Worm (Caenorhabditis elegans): ENCODE results near the gene W01B6.8.

Gene W01B6.8

DNA sequence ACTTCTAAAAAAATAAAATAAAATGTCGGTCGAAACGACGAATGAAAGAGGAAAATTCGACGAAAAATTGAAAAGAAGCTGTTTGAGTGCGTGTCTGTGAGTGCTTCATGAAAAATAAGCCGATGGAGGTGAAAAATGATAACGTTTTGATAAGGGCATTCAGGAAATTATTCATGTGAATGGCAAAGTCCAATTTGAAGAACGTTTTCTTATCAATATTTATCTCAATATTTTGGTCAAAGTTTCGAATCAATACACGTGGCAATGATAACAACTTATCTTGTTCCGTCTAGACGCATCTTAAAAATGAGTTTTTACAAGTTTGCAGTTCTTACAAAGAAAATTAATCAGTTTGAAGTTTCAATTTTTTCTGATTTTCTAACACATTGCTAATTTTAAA, 25.0 kb downstream of the W01B6.8 start:
- TF ChIP-seq ztf-29 (GFP tag; IDR thresholded peaks at IDR 0.05), result no peak
- TF ChIP-seq T22C8.4 (GFP tag; IDR thresholded peaks at IDR 0.05), result no peak
- no peak for TF ChIP-seq cog-1 (tag; optimal IDR thresholded peaks at IDR 0.05)
- no peak for TF ChIP-seq tab-1 (GFP tag; IDR thresholded peaks at IDR 0.05)
- no peak for TF ChIP-seq med-1 (GFP tag; optimal IDR thresholded peaks at IDR 0.05; ENCODE audit: insufficient read depth)
- no peak for TF ChIP-seq ref-1 (GFP tag; conservative IDR thresholded peaks at IDR 0.05)
- no peak for TF ChIP-seq klf-2 (GFP tag; conservative IDR thresholded peaks at IDR 0.05)
- no peak for TF ChIP-seq flt-1 (GFP tag; IDR thresholded peaks at IDR 0.05)
- no peak for TF ChIP-seq ztf-23 (GFP tag; IDR thresholded peaks at IDR 0.05)

DNA sequence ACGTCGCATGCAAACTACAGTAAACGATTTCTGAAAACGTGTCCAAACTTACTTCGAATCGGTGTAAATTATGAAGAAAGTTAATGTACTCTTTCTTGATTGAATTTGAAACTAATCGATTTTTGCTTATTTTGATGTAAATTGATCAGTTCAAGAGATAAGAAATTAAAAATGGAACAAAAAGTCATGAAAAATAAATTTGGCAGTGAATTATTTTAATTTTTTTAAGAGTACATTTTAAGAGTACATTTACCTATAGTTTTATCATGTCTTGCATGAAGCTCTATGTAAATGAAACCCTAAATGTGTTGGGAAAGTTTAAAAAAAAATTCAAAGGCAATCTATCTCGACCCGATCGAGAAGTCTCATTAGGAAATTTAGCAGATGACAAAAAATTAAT, 28.0 kb downstream of the W01B6.8 start, which contains the start of gene T04B2.7:
TSS of gene T04B2.7 (minus strand) at position 101 of the 400 bp plus-strand sequence.
- TF ChIP-seq T22C8.4 (GFP tag; IDR thresholded peaks at IDR 0.05) (no peak), ztf-23 (GFP tag; IDR thresholded peaks at IDR 0.05) (no peak), tab-1 (GFP tag; IDR thresholded peaks at IDR 0.05) (no peak)

DNA sequence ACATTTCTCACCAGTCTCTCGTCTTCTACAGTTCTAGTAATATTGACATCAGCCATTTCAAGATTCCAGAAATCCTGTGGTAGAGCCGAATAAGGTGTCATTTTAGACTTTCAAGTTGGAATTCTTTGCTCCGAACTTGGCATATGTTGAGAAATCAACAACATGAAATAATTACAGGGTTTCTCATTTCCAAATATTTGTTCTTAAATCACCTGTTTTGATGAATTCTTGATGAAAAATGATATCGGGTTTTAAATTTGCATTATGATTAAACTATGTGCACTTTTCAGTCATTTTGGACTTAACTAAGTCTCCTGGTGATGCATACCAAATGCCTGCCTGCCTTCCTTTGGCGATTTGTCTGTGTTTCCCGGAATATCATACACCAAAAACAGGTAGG, 30.6 kb downstream of the W01B6.8 start, which contains the start of gene srv-12:
TSS of gene srv-12 (minus strand) at position 101 of the 400 bp plus-strand sequence.
- no peak for TF ChIP-seq cog-1 (tag; optimal IDR thresholded peaks at IDR 0.05)
- TF ChIP-seq ref-1 (GFP tag; conservative IDR thresholded peaks at IDR 0.05), result no peak
- no peak for TF ChIP-seq med-1 (GFP tag; optimal IDR thresholded peaks at IDR 0.05; ENCODE audit: insufficient read depth)
- no peak for TF ChIP-seq klf-2 (GFP tag; conservative IDR thresholded peaks at IDR 0.05)
- no peak for TF ChIP-seq ztf-29 (GFP tag; IDR thresholded peaks at IDR 0.05)
- no peak for TF ChIP-seq T22C8.4 (GFP tag; IDR thresholded peaks at IDR 0.05)

DNA sequence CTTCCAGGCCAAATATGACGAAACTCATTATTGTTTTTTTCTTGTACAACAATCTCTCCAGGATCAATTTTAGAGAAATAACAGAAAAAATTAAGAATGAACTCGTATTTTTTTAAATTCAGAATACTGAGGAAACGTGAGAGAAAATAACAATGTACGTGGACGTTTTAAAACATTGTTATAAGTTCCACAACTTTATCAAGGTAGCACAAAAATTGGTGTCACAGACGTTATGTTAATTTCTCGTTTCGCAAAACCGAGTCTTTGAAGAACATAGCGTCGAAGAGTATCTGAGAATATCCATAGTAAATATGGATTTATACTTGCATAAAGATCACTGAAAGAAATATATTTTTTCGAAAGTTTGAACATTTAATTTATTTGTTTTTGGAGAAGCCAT, 33.1 kb downstream of the W01B6.8 start, which contains the start of gene T04B2.8:
TSS of gene T04B2.8 (minus strand) at position 101 of the 400 bp plus-strand sequence.
- TF ChIP-seq ztf-29 (GFP tag; IDR thresholded peaks at IDR 0.05), result no peak
- no peak for TF ChIP-seq flt-1 (GFP tag; IDR thresholded peaks at IDR 0.05)
- TF ChIP-seq klf-2 (GFP tag; conservative IDR thresholded peaks at IDR 0.05), result no peak
- no peak for TF ChIP-seq tab-1 (GFP tag; IDR thresholded peaks at IDR 0.05)
- no peak for TF ChIP-seq T22C8.4 (GFP tag; IDR thresholded peaks at IDR 0.05)
- TF ChIP-seq cog-1 (tag; optimal IDR thresholded peaks at IDR 0.05), result no peak
- no peak for TF ChIP-seq ztf-23 (GFP tag; IDR thresholded peaks at IDR 0.05)
- no peak for TF ChIP-seq med-1 (GFP tag; optimal IDR thresholded peaks at IDR 0.05; ENCODE audit: insufficient read depth)
- no peak for TF ChIP-seq ref-1 (GFP tag; conservative IDR thresholded peaks at IDR 0.05)

DNA sequence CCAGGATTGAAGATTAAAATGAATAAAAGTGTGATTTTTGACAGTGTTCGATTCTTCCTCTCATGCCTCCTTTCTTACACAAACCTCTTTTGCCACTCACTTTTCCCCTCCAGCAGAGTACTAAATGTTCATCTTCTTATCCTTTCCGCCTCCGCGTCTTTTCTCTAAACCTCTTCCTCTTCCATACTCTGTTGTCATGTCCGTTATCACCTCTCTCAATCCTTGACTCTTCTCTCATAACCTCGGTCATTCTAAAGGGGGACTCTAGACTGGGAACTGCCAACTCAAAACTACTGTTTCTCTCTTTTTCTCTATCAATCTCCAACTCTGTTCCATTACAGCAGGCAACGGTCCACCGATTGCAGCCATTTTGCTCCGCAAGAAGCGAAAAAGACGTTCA, 35.9 kb downstream of the W01B6.8 start:
- TF ChIP-seq ref-1 (GFP tag; conservative IDR thresholded peaks at IDR 0.05), result no peak
- no peak for TF ChIP-seq klf-2 (GFP tag; conservative IDR thresholded peaks at IDR 0.05)
- no peak for TF ChIP-seq med-1 (GFP tag; optimal IDR thresholded peaks at IDR 0.05; ENCODE audit: insufficient read depth)
- TF ChIP-seq flt-1 (GFP tag; IDR thresholded peaks at IDR 0.05), result no peak
- no peak for TF ChIP-seq ztf-29 (GFP tag; IDR thresholded peaks at IDR 0.05)
- no peak for TF ChIP-seq ztf-23 (GFP tag; IDR thresholded peaks at IDR 0.05)
- TF ChIP-seq T22C8.4 (GFP tag; IDR thresholded peaks at IDR 0.05), result no peak
- no peak for TF ChIP-seq cog-1 (tag; optimal IDR thresholded peaks at IDR 0.05)
- TF ChIP-seq tab-1 (GFP tag; IDR thresholded peaks at IDR 0.05), result no peak

DNA sequence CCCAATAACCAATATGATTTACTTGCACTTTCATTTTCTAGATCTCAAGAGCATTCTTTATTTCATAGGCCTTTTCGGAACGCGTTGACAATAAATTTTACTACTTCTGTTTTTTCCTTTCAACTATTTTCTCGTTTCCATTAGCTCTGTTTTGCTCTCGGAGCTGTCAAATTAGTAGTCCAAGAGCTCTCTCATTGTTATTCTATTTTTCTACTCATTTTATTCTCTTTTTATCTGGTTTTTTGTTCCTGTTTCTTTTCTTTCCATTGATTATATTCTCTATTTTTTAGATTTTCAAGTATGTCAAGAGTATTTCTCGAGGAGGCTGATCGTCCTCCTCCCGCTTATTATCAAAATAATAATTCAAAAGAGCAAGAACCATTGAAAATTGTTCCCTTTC, 37.1 kb downstream of the W01B6.8 start, which contains the start of gene T04B2.3:
TSS of gene T04B2.3 (plus strand) at position 301 of the 400 bp plus-strand sequence.
- TF ChIP-seq T22C8.4 (GFP tag; IDR thresholded peaks at IDR 0.05), result no peak
- no peak for TF ChIP-seq ref-1 (GFP tag; conservative IDR thresholded peaks at IDR 0.05)
- no peak for TF ChIP-seq cog-1 (tag; optimal IDR thresholded peaks at IDR 0.05)
- TF ChIP-seq klf-2 (GFP tag; conservative IDR thresholded peaks at IDR 0.05), result no peak
- no peak for TF ChIP-seq ztf-29 (GFP tag; IDR thresholded peaks at IDR 0.05)
- TF ChIP-seq med-1 (GFP tag; optimal IDR thresholded peaks at IDR 0.05; ENCODE audit: insufficient read depth), result no peak
- TF ChIP-seq tab-1 (GFP tag; IDR thresholded peaks at IDR 0.05), result no peak
- no peak for TF ChIP-seq ztf-23 (GFP tag; IDR thresholded peaks at IDR 0.05)
- TF ChIP-seq flt-1 (GFP tag; IDR thresholded peaks at IDR 0.05), result no peak

DNA sequence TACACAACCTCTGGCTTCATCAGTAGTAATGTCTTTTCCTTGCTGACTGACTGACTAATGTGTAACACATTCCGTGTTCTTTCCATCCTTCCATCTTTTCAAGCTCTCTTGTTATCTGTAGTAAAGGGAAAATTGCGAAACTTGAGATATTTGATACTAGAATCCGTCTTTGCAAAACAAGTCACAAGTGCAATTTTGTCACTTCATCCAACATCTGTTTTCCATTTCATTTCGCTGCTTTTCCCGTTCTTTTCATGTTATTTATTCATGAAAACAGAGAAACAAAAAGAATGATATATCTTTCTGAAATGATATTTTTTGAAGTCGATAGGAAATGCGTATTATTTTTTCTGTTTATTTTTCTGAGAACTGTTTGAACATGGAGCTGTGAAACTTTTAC, 38.2 kb downstream of the W01B6.8 start:
- no peak for TF ChIP-seq T22C8.4 (GFP tag; IDR thresholded peaks at IDR 0.05)
- TF ChIP-seq ztf-23 (GFP tag; IDR thresholded peaks at IDR 0.05), result no peak
- no peak for TF ChIP-seq tab-1 (GFP tag; IDR thresholded peaks at IDR 0.05)
- no peak for TF ChIP-seq flt-1 (GFP tag; IDR thresholded peaks at IDR 0.05)
- no peak for TF ChIP-seq cog-1 (tag; optimal IDR thresholded peaks at IDR 0.05)
- TF ChIP-seq med-1 (GFP tag; optimal IDR thresholded peaks at IDR 0.05; ENCODE audit: insufficient read depth), result no peak
- TF ChIP-seq ref-1 (GFP tag; conservative IDR thresholded peaks at IDR 0.05), result no peak

DNA sequence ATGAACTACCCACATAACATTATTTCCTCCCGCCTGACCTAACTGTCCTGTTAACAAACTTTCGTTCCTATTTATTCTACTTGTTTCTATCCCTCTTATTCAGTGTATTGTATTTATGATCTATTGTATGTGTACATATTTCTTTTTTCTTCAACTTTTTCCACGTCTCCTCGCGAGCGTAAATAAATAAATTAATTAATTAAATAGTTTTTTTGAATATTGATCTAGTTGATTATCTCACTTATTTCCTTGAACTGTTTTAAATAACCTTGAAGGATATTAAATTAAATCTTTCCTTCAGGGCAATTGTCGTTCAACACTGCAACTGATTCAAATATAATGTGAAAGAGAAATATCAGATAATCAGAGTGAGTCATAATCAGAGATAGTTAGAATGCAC, 41.3 kb downstream of the W01B6.8 start, which contains the start of gene frk-1:
TSS of gene frk-1 (plus strand) at position 301 of the 400 bp plus-strand sequence.
- TF ChIP-seq klf-2 (GFP tag; conservative IDR thresholded peaks at IDR 0.05), result no peak
- no peak for TF ChIP-seq ztf-29 (GFP tag; IDR thresholded peaks at IDR 0.05)
- TF ChIP-seq ref-1 (GFP tag; conservative IDR thresholded peaks at IDR 0.05), result no peak
- TF ChIP-seq cog-1 (tag; optimal IDR thresholded peaks at IDR 0.05), result no peak
- TF ChIP-seq ztf-23 (GFP tag; IDR thresholded peaks at IDR 0.05), result no peak

DNA sequence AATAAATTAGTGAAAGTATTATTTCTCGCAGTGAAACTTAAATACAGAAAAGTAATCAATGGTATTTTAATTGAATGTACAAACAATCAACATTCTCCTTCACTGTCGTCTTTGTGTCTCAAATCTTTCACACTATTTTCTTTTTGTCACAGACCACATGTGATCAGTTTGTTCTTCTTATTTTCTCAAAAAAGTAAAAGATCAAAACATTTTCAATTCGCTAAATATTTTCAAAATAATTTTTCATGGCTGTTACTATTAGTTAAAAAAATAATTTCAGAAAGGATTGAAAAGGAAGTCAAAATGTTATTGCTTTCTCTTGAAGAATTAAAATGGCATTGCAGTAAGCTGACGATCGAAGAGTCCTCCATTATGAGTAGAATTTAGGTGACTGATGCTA, 43.4 kb downstream of the W01B6.8 start, which contains the start of gene dhs-31:
TSS of gene dhs-31 (minus strand) at position 101 of the 400 bp plus-strand sequence.
- TF ChIP-seq ztf-29 (GFP tag; IDR thresholded peaks at IDR 0.05) (no peak), flt-1 (GFP tag; IDR thresholded peaks at IDR 0.05) (no peak), klf-2 (GFP tag; conservative IDR thresholded peaks at IDR 0.05) (no peak), ztf-23 (GFP tag; IDR thresholded peaks at IDR 0.05) (no peak), tab-1 (GFP tag; IDR thresholded peaks at IDR 0.05) (no peak), med-1 (GFP tag; optimal IDR thresholded peaks at IDR 0.05; ENCODE audit: insufficient read depth) (no peak), cog-1 (tag; optimal IDR thresholded peaks at IDR 0.05) (no peak), T22C8.4 (GFP tag; IDR thresholded peaks at IDR 0.05) (no peak), ref-1 (GFP tag; conservative IDR thresholded peaks at IDR 0.05) (no peak)

DNA sequence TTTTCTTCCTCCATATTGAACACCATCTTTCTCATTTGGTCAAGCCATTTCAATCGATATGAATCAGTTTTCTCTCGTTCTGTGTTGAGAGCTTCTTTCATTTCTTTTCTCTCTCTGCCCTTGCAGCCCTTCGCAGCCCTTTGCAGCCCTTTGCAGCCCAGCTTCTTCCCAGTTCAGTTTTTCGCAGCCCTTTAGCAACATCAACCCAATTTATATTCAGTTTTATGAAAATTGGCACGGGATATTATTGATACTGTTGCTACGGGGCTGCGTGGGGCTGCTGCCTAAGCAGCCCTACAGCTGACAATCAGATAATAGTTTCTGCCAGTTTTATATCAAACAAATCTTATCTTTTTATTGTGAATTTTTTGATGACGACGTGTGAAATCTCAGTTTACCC, 47.2 kb downstream of the W01B6.8 start, which contains the start of gene F44D12.10:
TSS of gene F44D12.10 (minus strand) at position 101 of the 400 bp plus-strand sequence.
- TF ChIP-seq ref-1 (GFP tag; conservative IDR thresholded peaks at IDR 0.05) (no peak), tab-1 (GFP tag; IDR thresholded peaks at IDR 0.05) (no peak), ztf-29 (GFP tag; IDR thresholded peaks at IDR 0.05) (no peak), cog-1 (tag; optimal IDR thresholded peaks at IDR 0.05) (no peak)
